Worm (Caenorhabditis elegans) whole organism, L1 larva: ENCODE measurements around the gene cct-6.

Experiments
- C04F5.9 ChIP-seq: sonication (generic microtip); optimal IDR thresholded peaks from 2 replicates; lab custom pipeline; 2016; ENCODE audit warnings: missing genetic modification characterization, missing compliant biosample characterization
- C16A3.4 ChIP-seq: fragments of 150-350 bp; optimal IDR thresholded peaks from 2 replicates; lab custom pipeline; 2014; ENCODE audit warnings: missing biosample characterization, missing genetic modification characterization
- F16B12.6 ChIP-seq: fragments of 150-350 bp; optimal IDR thresholded peaks from 2 replicates; lab custom pipeline; 2014; ENCODE audit warnings: missing biosample characterization, missing genetic modification characterization
- Y116A8C.19 ChIP-seq: sonication (generic microtip); optimal IDR thresholded peaks from 2 replicates; lab custom pipeline; 2016; ENCODE audit warnings: missing compliant biosample characterization, missing genetic modification characterization, borderline replicate concordance
- aly-2 ChIP-seq: fragments of 150-350 bp; optimal IDR thresholded peaks from 2 replicates; lab custom pipeline; 2014; ENCODE audit warnings: missing biosample characterization, missing genetic modification characterization
- ceh-82 ChIP-seq, 3 experiments: fragments of 150-350 bp in 1 of 3; sonication (generic microtip) in 2 of 3; optimal IDR thresholded peaks; 2 replicates each; lab custom pipeline; 2014 to 2017; ENCODE audit warnings: missing biosample characterization in 3 of 3, missing genetic modification characterization in 3 of 3
- ceh-88 ChIP-seq: fragments of 200-800 bp; sonication (Bioruptor generic); IDR thresholded peaks from 2 replicates; pipeline ENCODE4 v1.3.6; 2022; ENCODE audit warnings: missing genetic modification characterization, missing compliant biosample characterization
- dsc-1 ChIP-seq: sonication (generic microtip); optimal IDR thresholded peaks from 2 replicates; lab custom pipeline; 2016; ENCODE audit warnings: mild to moderate bottlenecking, missing genetic modification characterization, missing compliant biosample characterization
- efl-1 ChIP-seq, 4 experiments: fragments of 150-350 bp; optimal IDR thresholded peaks in 3 of 4; peaks in 1 of 4; 1 replicate in 1 of 4; 2 replicates in 3 of 4; lab custom pipeline; 2014; ENCODE audit warnings: missing biosample characterization in 2 of 4, missing genetic modification characterization in 2 of 4, missing genetic modification reagents in 2 of 4
- efl-3 ChIP-seq: fragments of 200-800 bp; sonication (Bioruptor generic); optimal IDR thresholded peaks from 2 replicates; lab custom pipeline; 2018; ENCODE audit warnings: mild to moderate bottlenecking, missing genetic modification characterization, missing compliant biosample characterization
- egl-27 ChIP-seq, 2 experiments: fragments of 150-350 bp in 1 of 2; sonication (generic microtip); optimal IDR thresholded peaks; 3 replicates each; lab custom pipeline; 2017 to 2018; ENCODE audit warnings: missing biosample characterization in 2 of 2, missing genetic modification characterization in 2 of 2, missing genetic modification reagents in 2 of 2
- ets-5 ChIP-seq: fragments of 200-800 bp; sonication (Bioruptor generic); IDR thresholded peaks from 2 replicates; pipeline ENCODE4 v1.3.6; 2022; ENCODE audit warnings: missing genetic modification characterization, missing compliant biosample characterization
- fkh-8 ChIP-seq: sonication (generic microtip); optimal IDR thresholded peaks from 2 replicates; lab custom pipeline; 2016; ENCODE audit warnings: mild to moderate bottlenecking, missing genetic modification characterization, missing compliant biosample characterization
- grh-1 ChIP-seq: fragments of 200-800 bp; sonication (Bioruptor generic); IDR thresholded peaks from 2 replicates; pipeline ENCODE4 v1.3.6; 2022; ENCODE audit warnings: missing genetic modification reagents, missing genetic modification characterization, missing compliant biosample characterization
- hlh-17 ChIP-seq: fragments of 200-800 bp; sonication (Bioruptor generic); optimal IDR thresholded peaks from 2 replicates; lab custom pipeline; 2018; ENCODE audit warnings: missing genetic modification characterization, mild to moderate bottlenecking, missing compliant biosample characterization, moderate library complexity, borderline replicate concordance
- hpl-2 ChIP-seq: fragments of 150-350 bp; optimal IDR thresholded peaks from 2 replicates; lab custom pipeline; 2014; ENCODE audit warnings: missing biosample characterization, missing genetic modification reagents, missing genetic modification characterization
- irx-1 ChIP-seq: sonication (generic microtip); optimal IDR thresholded peaks from 2 replicates; lab custom pipeline; 2016; ENCODE audit warnings: missing genetic modification characterization, missing compliant biosample characterization
- isw-1 ChIP-seq: fragments of 200-800 bp; sonication (Bioruptor generic); IDR thresholded peaks from 2 replicates; pipeline ENCODE4 v1.3.6; 2022; ENCODE audit warnings: missing genetic modification characterization, missing compliant biosample characterization
- lin-13 ChIP-seq: fragments of 150-350 bp; optimal IDR thresholded peaks from 2 replicates; lab custom pipeline; 2014; ENCODE audit warnings: missing biosample characterization, missing genetic modification reagents, missing genetic modification characterization
- lin-14 ChIP-seq: fragments of 200-800 bp; sonication (Bioruptor generic); optimal IDR thresholded peaks from 2 replicates; lab custom pipeline; 2018; ENCODE audit warnings: mild to moderate bottlenecking, missing genetic modification characterization, moderate library complexity, missing compliant biosample characterization
- lin-35 ChIP-seq, 2 experiments: fragments of 150-350 bp; optimal IDR thresholded peaks; 2 replicates each; lab custom pipeline; 2014; ENCODE audit warnings: missing biosample characterization in 2 of 2, missing genetic modification characterization in 2 of 2, missing genetic modification reagents in 2 of 2
- lsy-2 ChIP-seq, 2 experiments: fragments of 150-350 bp; optimal IDR thresholded peaks; 2 replicates each; lab custom pipeline; 2014; ENCODE audit warnings: missing biosample characterization in 2 of 2, missing genetic modification characterization in 2 of 2
- mab-9 ChIP-seq: fragments of 200-800 bp; sonication (Bioruptor generic); IDR thresholded peaks from 2 replicates; pipeline ENCODE4 v1.3.6; 2022; ENCODE audit warnings: missing genetic modification reagents, missing genetic modification characterization, missing compliant biosample characterization
- mdl-1 ChIP-seq, 2 experiments: fragments of 150-350 bp; optimal IDR thresholded peaks; 2 replicates each; lab custom pipeline; 2014 to 2017; ENCODE audit warnings: missing biosample characterization in 2 of 2, missing genetic modification characterization in 2 of 2, inconsistent platforms in 1 of 2
- mef-2 ChIP-seq: fragments of 150-350 bp; optimal IDR thresholded peaks from 2 replicates; lab custom pipeline; 2014; ENCODE audit warnings: missing biosample characterization, missing genetic modification characterization
- mep-1 ChIP-seq: fragments of 150-350 bp; optimal IDR thresholded peaks from 2 replicates; lab custom pipeline; 2014; ENCODE audit warnings: missing biosample characterization, missing genetic modification characterization
- nhr-12 ChIP-seq: sonication (generic microtip); optimal IDR thresholded peaks from 2 replicates; lab custom pipeline; 2017; ENCODE audit warnings: missing biosample characterization, missing genetic modification characterization
- nhr-20 ChIP-seq: sonication (generic microtip); optimal IDR thresholded peaks from 2 replicates; lab custom pipeline; 2016; ENCODE audit warnings: mild to moderate bottlenecking, missing genetic modification characterization, missing compliant biosample characterization
- nhr-237 ChIP-seq: fragments of 150-350 bp; optimal IDR thresholded peaks from 2 replicates; lab custom pipeline; 2014; ENCODE audit warnings: missing biosample characterization, missing genetic modification characterization
- nhr-28 ChIP-seq: fragments of 150-350 bp; optimal IDR thresholded peaks from 2 replicates; lab custom pipeline; 2014; ENCODE audit warnings: missing biosample characterization, missing genetic modification characterization
- nhr-77 ChIP-seq: fragments of 150-350 bp; optimal IDR thresholded peaks from 2 replicates; lab custom pipeline; 2014; ENCODE audit warnings: missing biosample characterization, missing genetic modification characterization
- nhr-90 ChIP-seq: sonication (generic microtip); optimal IDR thresholded peaks from 2 replicates; lab custom pipeline; 2016; ENCODE audit warnings: mild to moderate bottlenecking, missing genetic modification characterization, missing compliant biosample characterization; ENCODE audit not compliant: poor library complexity
- pax-3 ChIP-seq: fragments of 200-800 bp; sonication (Bioruptor generic); optimal IDR thresholded peaks from 2 replicates; lab custom pipeline; 2018; ENCODE audit warnings: mild to moderate bottlenecking, missing genetic modification characterization, moderate library complexity, missing compliant biosample characterization
- pqm-1 ChIP-seq: sonication (generic microtip); optimal IDR thresholded peaks from 3 replicates; lab custom pipeline; 2017; ENCODE audit warnings: missing biosample characterization, missing genetic modification characterization
- rnt-1 ChIP-seq: sonication (generic microtip); optimal IDR thresholded peaks from 2 replicates; lab custom pipeline; 2016; ENCODE audit warnings: mild to moderate bottlenecking, missing genetic modification characterization, moderate library complexity, missing compliant biosample characterization
- skn-1 ChIP-seq: fragments of 150-350 bp; optimal IDR thresholded peaks from 2 replicates; lab custom pipeline; 2014; ENCODE audit warnings: missing biosample characterization, missing genetic modification characterization
- snpc-4 ChIP-seq: fragments of 150-350 bp; optimal IDR thresholded peaks from 2 replicates; lab custom pipeline; 2014; ENCODE audit warnings: missing biosample characterization, missing genetic modification characterization
- snu-23 ChIP-seq: sonication (generic microtip); optimal IDR thresholded peaks from 2 replicates; lab custom pipeline; 2016; ENCODE audit warnings: missing genetic modification characterization, missing compliant biosample characterization
- sox-4 ChIP-seq: sonication (generic microtip); optimal IDR thresholded peaks from 2 replicates; lab custom pipeline; 2016; ENCODE audit warnings: missing genetic modification characterization, missing compliant biosample characterization
- sup-37 ChIP-seq: fragments of 200-800 bp; sonication (Bioruptor generic); optimal IDR thresholded peaks from 2 replicates; lab custom pipeline; 2018; ENCODE audit warnings: mild to moderate bottlenecking, missing genetic modification characterization, missing compliant biosample characterization
- tbx-2 ChIP-seq: sonication (generic microtip); optimal IDR thresholded peaks from 2 replicates; lab custom pipeline; 2016; ENCODE audit warnings: missing genetic modification characterization, missing compliant biosample characterization
- unc-130 ChIP-seq: fragments of 150-350 bp; optimal IDR thresholded peaks from 2 replicates; lab custom pipeline; 2017; ENCODE audit warnings: missing biosample characterization, missing genetic modification characterization, inconsistent platforms
- unc-30 ChIP-seq: sonication (generic microtip); optimal IDR thresholded peaks from 2 replicates; lab custom pipeline; 2017; ENCODE audit warnings: missing biosample characterization, missing genetic modification characterization
- vab-15 ChIP-seq: sonication (generic microtip); optimal IDR thresholded peaks from 2 replicates; lab custom pipeline; 2017; ENCODE audit warnings: missing genotype, mild to moderate bottlenecking, missing genetic modification characterization, missing compliant biosample characterization
- zag-1 ChIP-seq: fragments of 150-350 bp; optimal IDR thresholded peaks from 2 replicates; lab custom pipeline; 2014; ENCODE audit warnings: missing biosample characterization, missing genetic modification characterization
- ztf-11 ChIP-seq, 2 experiments: sonication (generic microtip); optimal IDR thresholded peaks; 2 replicates each; lab custom pipeline; 2016 to 2017; ENCODE audit warnings: missing genetic modification characterization in 2 of 2, missing biosample characterization in 1 of 2, missing compliant biosample characterization in 1 of 2
- ztf-4 ChIP-seq: fragments of 150-350 bp; optimal IDR thresholded peaks from 2 replicates; lab custom pipeline; 2014; ENCODE audit warnings: missing biosample characterization, missing genetic modification characterization

Gene cct-6

ce11 chrIII:5841676-5842075 lies 13.8 kb downstream of the cct-6 start (continued):
- TF ChIP-seq mep-1 (tag; lab: Kevin White, UChicago) (peak; percentile 52), fkh-8 (tag; lab: Kevin White, UChicago) (peak; percentile 37), nhr-90 (tag; lab: Kevin White, UChicago) (peak; percentile 49), C04F5.9 (tag; lab: Kevin White, UChicago) (no peak), lin-35 (GFP tag; optimal IDR thresholded peaks at IDR 0.05; lab: Kevin White, UChicago) (peak in 1 of 2 experiments; percentile 69), ztf-4 (tag; lab: Kevin White, UChicago) (no peak), nhr-237 (tag; lab: Kevin White, UChicago) (no peak), isw-1 (GFP tag; lab: Robert Waterston, UW) (no peak), efl-3 (GFP tag; lab: Kevin White, UChicago) (no peak), C16A3.4 (tag; lab: Kevin White, UChicago) (peak; percentile 44), tbx-2 (tag; lab: Kevin White, UChicago) (peak; percentile 46), sox-4 (no peak), lin-14 (GFP tag; lab: Kevin White, UChicago) (peak; percentile 83), egl-27 (tag; optimal IDR thresholded peaks at IDR 0.05; lab: Kevin White, UChicago) (no peak), snpc-4 (tag; lab: Kevin White, UChicago) (no peak), skn-1 (tag; lab: Kevin White, UChicago) (peak; percentile 33), sup-37 (GFP tag; lab: Kevin White, UChicago) (no peak), unc-130 (tag; lab: Kevin White, UChicago) (no peak), hpl-2 (no peak), irx-1 (no peak), F16B12.6 (tag; lab: Kevin White, UChicago) (no peak), pqm-1 (no peak), grh-1 (GFP tag; lab: Robert Waterston, UW) (0 out of 2 replicates have a peak, but pooled peaks have one; percentile 10), lin-13 (peak; percentile 46), ztf-11 (tag; optimal IDR thresholded peaks at IDR 0.05; lab: Kevin White, UChicago) (no peak), nhr-12 (tag; lab: Kevin White, UChicago) (no peak), pax-3 (tag; lab: Kevin White, UChicago) (no peak), mab-9 (GFP tag; lab: Robert Waterston, UW) (no peak), ets-5 (no peak), aly-2 (tag; lab: Kevin White, UChicago) (no peak), nhr-20 (tag; lab: Kevin White, UChicago) (peak; percentile 77), ceh-82 (tag; optimal IDR thresholded peaks at IDR 0.05; lab: Kevin White, UChicago) (peak in 1 of 3 experiments; percentile 20), rnt-1 (tag; lab: Kevin White, UChicago) (peak; percentile 26), snu-23 (peak; percentile 78), zag-1 (no peak), nhr-28 (no peak), dsc-1 (peak; percentile 11), mdl-1 (tag; optimal IDR thresholded peaks at IDR 0.05; lab: Kevin White, UChicago) (peak in 1 of 2 experiments; percentile 92), ceh-88 (GFP tag; lab: Robert Waterston, UW) (no peak), unc-30 (tag; lab: Kevin White, UChicago) (no peak), nhr-77 (tag; lab: Kevin White, UChicago) (no peak), vab-15 (tag; lab: Kevin White, UChicago) (no peak), mef-2 (tag; lab: Kevin White, UChicago) (no peak), Y116A8C.19 (tag; lab: Kevin White, UChicago) (no peak), efl-1 (optimal IDR thresholded peaks at IDR 0.05; lab: Kevin White, UChicago) (peak in 1 of 2 experiments; percentile 17), efl-1 (GFP tag; optimal IDR thresholded peaks at IDR 0.05 in 1 of 2; lab: Kevin White, UChicago) (peak; percentile 16 to 53), lsy-2 (tag; optimal IDR thresholded peaks at IDR 0.05; lab: Kevin White, UChicago) (peak in 1 of 2 experiments; percentile 74), hlh-17 (GFP tag; lab: Kevin White, UChicago) (no peak)
